Fruit fly (Drosophila melanogaster): ENCODE measurements around the gene Gnpnat.

- no peak for TF ChIP-seq Sin3A (optimal IDR thresholded peaks at IDR 0.05)
- no peak for TF ChIP-seq h (optimal IDR thresholded peaks at IDR 0.05)
- TF ChIP-seq psq (optimal IDR thresholded peaks at IDR 0.05) = no peak
- no peak for TF ChIP-seq ttk (optimal IDR thresholded peaks at IDR 0.05)
These were observed 33.5 kb upstream of the Gnpnat start for dm6 chr3R:29704557-29704956.

Data from Kc167 (cell line).